Fruit fly (Drosophila melanogaster) whole organism, prepupa: ENCODE results near the gene Cpr30B.

Source experiments
- Blimp-1 ChIP-seq: fragments of 200-800 bp; sonication (Bioruptor generic); optimal IDR thresholded peaks from 3 replicates; lab custom pipeline; 2017; ENCODE audit warnings: missing biosample characterization, missing genetic modification characterization, mild to moderate bottlenecking, moderate library complexity, missing genetic modification reagents
- CG10631 ChIP-seq: fragments of 200-800 bp; sonication (Bioruptor generic); optimal IDR thresholded peaks from 2 replicates; lab custom pipeline; 2016; ENCODE audit warnings: missing biosample characterization, missing genetic modification characterization
- CG10669 ChIP-seq: fragments of 200-800 bp; sonication (Bioruptor generic); optimal IDR thresholded peaks from 3 replicates; lab custom pipeline; 2018; ENCODE audit warnings: missing biosample characterization, mild to moderate bottlenecking, missing genetic modification characterization, moderate library complexity
- CG11294 ChIP-seq: fragments of 200-800 bp; sonication (Bioruptor generic); IDR thresholded peaks from 2 replicates; pipeline ENCODE4 v1.3.6; 2022; ENCODE audit warnings: missing biosample characterization, missing genetic modification characterization
- CG11762 ChIP-seq: fragments of 200-800 bp; sonication (Bioruptor generic); optimal IDR thresholded peaks from 3 replicates; lab custom pipeline; 2016; ENCODE audit warnings: missing biosample characterization, missing genetic modification characterization; ENCODE audit not compliant: insufficient read depth
- CG11902 ChIP-seq: fragments of 200-800 bp; sonication (Bioruptor generic); optimal IDR thresholded peaks from 3 replicates; lab custom pipeline; 2016; ENCODE audit warnings: missing biosample characterization, missing genetic modification characterization
- CG15336 ChIP-seq: fragments of 200-800 bp; sonication (Bioruptor generic); IDR thresholded peaks from 2 replicates; pipeline ENCODE4 v1.3.6; 2022; ENCODE audit warnings: missing biosample characterization, missing genetic modification characterization
- CG1621 ChIP-seq: fragments of 200-800 bp; sonication (Bioruptor generic); optimal IDR thresholded peaks from 3 replicates; lab custom pipeline; 2018; ENCODE audit warnings: missing biosample characterization, mild to moderate bottlenecking, missing genetic modification characterization
- CG16779 ChIP-seq: fragments of 200-800 bp; sonication (Bioruptor generic); optimal IDR thresholded peaks from 3 replicates; lab custom pipeline; 2017; ENCODE audit warnings: missing biosample characterization, mild to moderate bottlenecking, missing genetic modification characterization
- CG31627 ChIP-seq: fragments of 200-800 bp; sonication (Bioruptor generic); optimal IDR thresholded peaks from 3 replicates; lab custom pipeline; 2016; ENCODE audit warnings: missing biosample characterization, missing genetic modification characterization
- CG32006 ChIP-seq: fragments of 200-800 bp; sonication (Bioruptor generic); optimal IDR thresholded peaks from 3 replicates; lab custom pipeline; 2017; ENCODE audit warnings: missing biosample characterization, mild to moderate bottlenecking, missing genetic modification characterization
- CG3919 ChIP-seq: fragments of 200-800 bp; sonication (Bioruptor generic); optimal IDR thresholded peaks from 3 replicates; lab custom pipeline; 2016; ENCODE audit warnings: missing biosample characterization, missing genetic modification characterization
- CG4318 ChIP-seq: fragments of 200-800 bp; sonication (Bioruptor generic); optimal IDR thresholded peaks from 3 replicates; lab custom pipeline; 2017; ENCODE audit warnings: missing biosample characterization, mild to moderate bottlenecking, missing genetic modification characterization
- CG6163 ChIP-seq: fragments of 200-800 bp; sonication (Bioruptor generic); IDR thresholded peaks from 3 replicates; pipeline ENCODE4 v1.3.6; 2022; ENCODE audit warnings: missing biosample characterization, missing genetic modification characterization
- CG6792 ChIP-seq: fragments of 200-800 bp; sonication (Bioruptor generic); optimal IDR thresholded peaks from 3 replicates; lab custom pipeline; 2016; ENCODE audit warnings: missing biosample characterization, missing genetic modification characterization
- CG6808 ChIP-seq: fragments of 200-800 bp; sonication (Bioruptor generic); optimal IDR thresholded peaks from 3 replicates; lab custom pipeline; 2017; ENCODE audit warnings: missing biosample characterization, missing genetic modification characterization, mild to moderate bottlenecking, moderate library complexity, missing genetic modification reagents
- CG7368 ChIP-seq: fragments of 200-800 bp; sonication (Bioruptor generic); optimal IDR thresholded peaks from 3 replicates; lab custom pipeline; 2016; ENCODE audit warnings: missing biosample characterization, missing genetic modification characterization
- CG8119 ChIP-seq: fragments of 200-800 bp; sonication (Bioruptor generic); IDR thresholded peaks from 3 replicates; pipeline ENCODE4 v1.3.6; 2022; ENCODE audit warnings: missing biosample characterization, missing genetic modification characterization
- CG8319 ChIP-seq: fragments of 200-800 bp; sonication (Bioruptor generic); optimal IDR thresholded peaks from 3 replicates; lab custom pipeline; 2016; ENCODE audit warnings: missing biosample characterization, missing genetic modification characterization
- CG8632 ChIP-seq: fragments of 200-800 bp; sonication (Bioruptor generic); optimal IDR thresholded peaks from 3 replicates; lab custom pipeline; 2016; ENCODE audit warnings: missing biosample characterization, missing genetic modification characterization
- CG9139 ChIP-seq: fragments of 200-800 bp; sonication (Bioruptor generic); optimal IDR thresholded peaks from 3 replicates; lab custom pipeline; 2017; ENCODE audit warnings: missing biosample characterization, mild to moderate bottlenecking, missing genetic modification characterization
- Eip75B ChIP-seq: fragments of 200-800 bp; sonication (Bioruptor generic); optimal IDR thresholded peaks from 3 replicates; lab custom pipeline; 2016; ENCODE audit warnings: missing biosample characterization, missing genetic modification characterization
- Eip78C ChIP-seq: fragments of 200-800 bp; sonication (Bioruptor generic); peaks from one replicate; lab custom pipeline; 2016; ENCODE audit warnings: missing biosample characterization, missing genetic modification characterization
- Eip93F ChIP-seq: fragments of 200-800 bp; sonication (Bioruptor generic); optimal IDR thresholded peaks from 2 replicates; lab custom pipeline; 2016; ENCODE audit warnings: missing biosample characterization, mild to moderate bottlenecking, missing genetic modification characterization
- Ets21C ChIP-seq: fragments of 200-800 bp; sonication (Bioruptor generic); optimal IDR thresholded peaks from 3 replicates; lab custom pipeline; 2016; ENCODE audit warnings: missing biosample characterization, missing genetic modification characterization
- Hr38 ChIP-seq: sonication (Bioruptor generic); optimal IDR thresholded peaks from 2 replicates; lab custom pipeline; 2016; ENCODE audit warnings: missing biosample characterization, missing genetic modification characterization
- Hr39 ChIP-seq: fragments of 200-800 bp; sonication (Bioruptor generic); optimal IDR thresholded peaks from 2 replicates; lab custom pipeline; 2016; ENCODE audit warnings: missing biosample characterization, missing genetic modification characterization
- Lpt ChIP-seq: fragments of 200-800 bp; sonication (Bioruptor generic); optimal IDR thresholded peaks from 3 replicates; lab custom pipeline; 2016; ENCODE audit warnings: missing biosample characterization, missing genetic modification characterization
- Met ChIP-seq: fragments of 200-800 bp; sonication (Bioruptor generic); optimal IDR thresholded peaks from 3 replicates; lab custom pipeline; 2016; ENCODE audit warnings: missing biosample characterization, missing genetic modification characterization
- OdsH ChIP-seq: fragments of 200-800 bp; sonication (Bioruptor generic); optimal IDR thresholded peaks from 3 replicates; lab custom pipeline; 2016; ENCODE audit warnings: missing biosample characterization, missing genetic modification characterization
- Smox ChIP-seq: fragments of 200-800 bp; sonication (Bioruptor generic); optimal IDR thresholded peaks from 3 replicates; lab custom pipeline; 2016; ENCODE audit warnings: missing biosample characterization, missing genetic modification characterization
- Sox102F ChIP-seq: fragments of 200-800 bp; sonication (Bioruptor generic); optimal IDR thresholded peaks from 2 replicates; lab custom pipeline; 2016; ENCODE audit warnings: missing biosample characterization, mild to moderate bottlenecking, missing genetic modification characterization
- Sox14 ChIP-seq: fragments of 200-800 bp; sonication (Bioruptor generic); optimal IDR thresholded peaks from 3 replicates; lab custom pipeline; 2016; ENCODE audit warnings: missing biosample characterization, missing genetic modification characterization
- Sox15 ChIP-seq: fragments of 200-800 bp; sonication (Bioruptor generic); optimal IDR thresholded peaks from 3 replicates; lab custom pipeline; 2016; ENCODE audit warnings: missing biosample characterization, missing genetic modification characterization
- acj6 ChIP-seq: fragments of 200-800 bp; sonication (Bioruptor generic); optimal IDR thresholded peaks from 3 replicates; lab custom pipeline; 2016; ENCODE audit warnings: missing biosample characterization, missing genetic modification characterization
- cyc ChIP-seq: fragments of 200-800 bp; sonication (Bioruptor generic); optimal IDR thresholded peaks from 3 replicates; lab custom pipeline; 2016; ENCODE audit warnings: missing biosample characterization, missing genetic modification characterization
- dac ChIP-seq: fragments of 200-800 bp; sonication (Bioruptor generic); optimal IDR thresholded peaks from 2 replicates; lab custom pipeline; 2017; ENCODE audit warnings: missing biosample characterization, mild to moderate bottlenecking, missing genetic modification characterization
- eg ChIP-seq: fragments of 200-800 bp; sonication (Bioruptor generic); IDR thresholded peaks from 3 replicates; pipeline ENCODE4 v1.3.6; 2022; ENCODE audit warnings: missing biosample characterization, missing genetic modification characterization
- esn ChIP-seq: fragments of 200-800 bp; sonication (Bioruptor generic); optimal IDR thresholded peaks from 2 replicates; lab custom pipeline; 2016; ENCODE audit warnings: missing biosample characterization, mild to moderate bottlenecking, missing genetic modification characterization, moderate library complexity
- fd59A ChIP-seq: fragments of 200-800 bp; sonication (Bioruptor generic); optimal IDR thresholded peaks from 2 replicates; lab custom pipeline; 2017; ENCODE audit warnings: missing biosample characterization, mild to moderate bottlenecking, missing genetic modification characterization, missing genetic modification reagents
- fd85E ChIP-seq: fragments of 200-800 bp; sonication (Bioruptor generic); optimal IDR thresholded peaks from 3 replicates; lab custom pipeline; 2016; ENCODE audit warnings: missing biosample characterization, missing genetic modification characterization
- fkh ChIP-seq: fragments of 200-800 bp; sonication (Bioruptor generic); optimal IDR thresholded peaks from 3 replicates; lab custom pipeline; 2017; ENCODE audit warnings: missing biosample characterization, mild to moderate bottlenecking, missing genetic modification characterization, moderate library complexity
- lz ChIP-seq: fragments of 200-800 bp; sonication (Bioruptor generic); optimal IDR thresholded peaks from 3 replicates; lab custom pipeline; 2016; ENCODE audit warnings: missing biosample characterization, missing genetic modification characterization
- net ChIP-seq: fragments of 200-800 bp; sonication (Bioruptor generic); optimal IDR thresholded peaks from 3 replicates; lab custom pipeline; 2016; ENCODE audit warnings: missing biosample characterization, missing genetic modification characterization
- pdm3 ChIP-seq: fragments of 200-800 bp; sonication (Bioruptor generic); optimal IDR thresholded peaks from 3 replicates; lab custom pipeline; 2016; ENCODE audit warnings: missing biosample characterization, missing genetic modification characterization
- salr ChIP-seq, 2 experiments: fragments of 200-800 bp; sonication (Bioruptor generic); optimal IDR thresholded peaks; 3 replicates each; lab custom pipeline; 2016 to 2018; ENCODE audit warnings: missing biosample characterization in 2 of 2, missing genetic modification characterization in 2 of 2, mild to moderate bottlenecking in 1 of 2
- spab ChIP-seq: fragments of 200-800 bp; sonication (Bioruptor generic); optimal IDR thresholded peaks from 2 replicates; lab custom pipeline; 2017; ENCODE audit warnings: missing biosample characterization, mild to moderate bottlenecking, missing genetic modification characterization, missing genetic modification reagents
- ss ChIP-seq, 2 experiments: fragments of 200-800 bp; sonication (Bioruptor generic); optimal IDR thresholded peaks; 2 replicates in 1 of 2; 3 replicates in 1 of 2; lab custom pipeline; 2017 to 2018; ENCODE audit warnings: mild to moderate bottlenecking in 2 of 2, missing biosample characterization in 2 of 2, missing genetic modification characterization in 2 of 2, moderate library complexity in 1 of 2
- svp ChIP-seq: fragments of 200-800 bp; sonication (Bioruptor generic); peaks from one replicate; lab custom pipeline; 2016; ENCODE audit warnings: missing biosample characterization, missing genetic modification characterization
- vri ChIP-seq: fragments of 200-800 bp; sonication (Bioruptor generic); optimal IDR thresholded peaks from 3 replicates; lab custom pipeline; 2016; ENCODE audit warnings: missing biosample characterization, mild to moderate bottlenecking, missing genetic modification characterization

The Cpr30B gene

dm6 chr2L:9496378-9497284 lies 46.0 kb upstream of the Cpr30B start:
- TF ChIP-seq pdm3 (GFP tag; lab: Kevin White, UChicago) (peak; percentile 52), Sox15 (GFP tag; lab: Kevin White, UChicago) (no peak), spab (GFP tag; lab: Kevin White, UChicago) (no peak), Met (peak; percentile 67), eg (peak; percentile 58), svp (peak; percentile 90), CG8632 (GFP tag; lab: Kevin White, UChicago) (peak; percentile 6), OdsH (peak; percentile 58), CG6163 (GFP tag; lab: Robert Waterston, UW) (peak; percentile 64; the same call in 2 of the 3 replicates), CG7368 (GFP tag; lab: Kevin White, UChicago) (no peak), esn (GFP tag; lab: Kevin White, UChicago) (peak; percentile 78), CG9139 (GFP tag; lab: Kevin White, UChicago) (no peak), Smox (GFP tag; lab: Kevin White, UChicago) (peak; percentile 73), fd85E (GFP tag; lab: Kevin White, UChicago) (no peak), CG8119 (GFP tag; lab: Robert Waterston, UW) (peak; percentile 52; the same call in 2 of the 3 replicates), CG11902 (GFP tag; lab: Kevin White, UChicago) (no peak), CG15336 (GFP tag; lab: Robert Waterston, UW) (peak; percentile 40), ss (GFP tag; optimal IDR thresholded peaks at IDR 0.05; lab: Kevin White, UChicago) (no peak), fkh (GFP tag; lab: Kevin White, UChicago) (peak; percentile 43), lz (GFP tag; lab: Kevin White, UChicago) (peak; percentile 52), Hr38 (GFP tag; lab: Kevin White, UChicago) (no peak), cyc (peak; percentile 52), CG6792 (GFP tag; lab: Kevin White, UChicago) (peak; percentile 22), CG1621 (tag; lab: Kevin White, UChicago) (no peak), CG8319 (GFP tag; lab: Kevin White, UChicago) (no peak), CG16779 (tag; lab: Kevin White, UChicago) (peak; percentile 22), CG10631 (peak; percentile 44), Eip75B (peak; percentile 49), CG6808 (no peak), Hr39 (GFP tag; lab: Kevin White, UChicago) (peak; percentile 72), CG3919 (GFP tag; lab: Kevin White, UChicago) (peak; percentile 24), Ets21C (peak; percentile 27), CG4318 (peak; percentile 85), dac (GFP tag; lab: Kevin White, UChicago) (peak; percentile 41), vri (GFP tag; lab: Kevin White, UChicago) (peak; percentile 29), Sox14 (GFP tag; lab: Kevin White, UChicago) (peak; percentile 65), Eip93F (GFP tag; lab: Kevin White, UChicago) (no peak), CG11294 (GFP tag; lab: Robert Waterston, UW) (peak; percentile 48; the same call in 1 of the 2 replicates), net (GFP tag; lab: Kevin White, UChicago) (no peak), CG31627 (peak; percentile 68), Eip78C (GFP tag; lab: Kevin White, UChicago) (peak; percentile 89), salr (GFP tag; optimal IDR thresholded peaks at IDR 0.05; lab: Kevin White, UChicago) (peak in 1 of 2 experiments; percentile 67), Lpt (GFP tag; lab: Kevin White, UChicago) (peak; percentile 57), Blimp-1 (GFP tag; lab: Kevin White, UChicago) (no peak), CG10669 (no peak), CG11762 (no peak), Sox102F (GFP tag; lab: Kevin White, UChicago) (peak; percentile 45), fd59A (GFP tag; lab: Kevin White, UChicago) (peak; percentile 12), CG32006 (GFP tag; lab: Kevin White, UChicago) (peak; percentile 89), acj6 (GFP tag; lab: Kevin White, UChicago) (no peak)
